Fruit fly (Drosophila melanogaster): ENCODE measurements around the gene Dpck.

Gene Dpck

dm6 chr3R:7091904-7092303 is 9.9 kb downstream of the Dpck start (continued):
- TF ChIP-seq Drgx (GFP tag; IDR thresholded peaks at IDR 0.05) (no peak), CG11696 (GFP tag; IDR thresholded peaks at IDR 0.05) (no peak), hth (optimal IDR thresholded peaks at IDR 0.05) (no peak), gcm (GFP tag; optimal IDR thresholded peaks at IDR 0.05) (peak; percentile 14), tna (GFP tag; IDR thresholded peaks at IDR 0.05; ENCODE audit: partially characterized antibody) (0 out of 2 replicates have a peak, but pooled peaks have one; percentile 11), gem (tag; optimal IDR thresholded peaks at IDR 0.05) (no peak), PHDP (tag; optimal IDR thresholded peaks at IDR 0.05) (no peak), tio (GFP tag; optimal IDR thresholded peaks at IDR 0.05) (no peak), CG11695 (GFP tag; IDR thresholded peaks at IDR 0.05) (no peak), MTF-1 (GFP tag; optimal IDR thresholded peaks at IDR 0.05; ENCODE audit: borderline replicate concordance) (no peak), scrt (GFP tag; optimal IDR thresholded peaks at IDR 0.05) (no peak), CG9437 (GFP tag; optimal IDR thresholded peaks at IDR 0.05) (no peak), CrebB (tag; optimal IDR thresholded peaks at IDR 0.05) (no peak), D19A (tag; optimal IDR thresholded peaks at IDR 0.05) (peak; percentile 47), btn (GFP tag; optimal IDR thresholded peaks at IDR 0.05) (no peak), Side (GFP tag; optimal IDR thresholded peaks at IDR 0.05) (no peak), CG14667 (GFP tag; IDR thresholded peaks at IDR 0.05) (no peak), tup (GFP tag; optimal IDR thresholded peaks at IDR 0.05) (no peak), h (optimal IDR thresholded peaks at IDR 0.05) (no peak), Max (GFP tag; optimal IDR thresholded peaks at IDR 0.05) (no peak), CG6272 (GFP tag; IDR thresholded peaks at IDR 0.05) (peak; percentile 42; the same call in 1 of the 2 replicates), CG1832 (GFP tag; optimal IDR thresholded peaks at IDR 0.05) (no peak), Dbx (GFP tag; IDR thresholded peaks at IDR 0.05) (no peak), HHEX (GFP tag; optimal IDR thresholded peaks at IDR 0.05) (no peak), cas (GFP tag; IDR thresholded peaks at IDR 0.05) (no peak), Six4 (GFP tag; optimal IDR thresholded peaks at IDR 0.05) (peak; percentile 4), p53 (GFP tag; optimal IDR thresholded peaks at IDR 0.05) (no peak), CG6765 (GFP tag; optimal IDR thresholded peaks at IDR 0.05) (no peak), CG30403 (GFP tag; optimal IDR thresholded peaks at IDR 0.05) (peak; percentile 57), CG3407 (GFP tag; optimal IDR thresholded peaks at IDR 0.05) (no peak), CG8388 (GFP tag; optimal IDR thresholded peaks at IDR 0.05) (peak; percentile 25), Ssrp (tag; optimal IDR thresholded peaks at IDR 0.05) (no peak), emc (GFP tag; optimal IDR thresholded peaks at IDR 0.05) (no peak), Sry-δ (GFP tag; optimal IDR thresholded peaks at IDR 0.05) (peak; percentile 86), CG31388 (GFP tag; optimal IDR thresholded peaks at IDR 0.05) (no peak), maf-S (GFP tag; optimal IDR thresholded peaks at IDR 0.05) (no peak), Awh (GFP tag; IDR thresholded peaks at IDR 0.05) (no peak), CG17385 (GFP tag; optimal IDR thresholded peaks at IDR 0.05) (no peak), NfI (GFP tag; optimal IDR thresholded peaks at IDR 0.05) (peak; percentile 10), sim (GFP tag; IDR thresholded peaks at IDR 0.05) (no peak), CG6689 (GFP tag; IDR thresholded peaks at IDR 0.05) (no peak), slp2 (GFP tag; optimal IDR thresholded peaks at IDR 0.05) (peak; percentile 33), BtbVII (GFP tag; optimal IDR thresholded peaks at IDR 0.05) (no peak), HmgD (GFP tag; optimal IDR thresholded peaks at IDR 0.05) (no peak), CkIIα-i1 (GFP tag; IDR thresholded peaks at IDR 0.05) (no peak), CG6683 (GFP tag; optimal IDR thresholded peaks at IDR 0.05) (no peak), Hmx (GFP tag; optimal IDR thresholded peaks at IDR 0.05) (no peak), CG17361 (GFP tag; IDR thresholded peaks at IDR 0.05) (no peak), gce (GFP tag; IDR thresholded peaks at IDR 0.05) (no peak), CG14965 (GFP tag; optimal IDR thresholded peaks at IDR 0.05; ENCODE audit: borderline replicate concordance) (no peak), CG11723 (GFP tag; optimal IDR thresholded peaks at IDR 0.05) (no peak), CG10979 (tag; optimal IDR thresholded peaks at IDR 0.05) (no peak), Atf3 (GFP tag; optimal IDR thresholded peaks at IDR 0.05) (no peak)

Data from whole organism, embryonic.